Fruit fly (Drosophila melanogaster): Measurements from ENCODE around the gene CAH16.

CAH16 gene

DNA sequence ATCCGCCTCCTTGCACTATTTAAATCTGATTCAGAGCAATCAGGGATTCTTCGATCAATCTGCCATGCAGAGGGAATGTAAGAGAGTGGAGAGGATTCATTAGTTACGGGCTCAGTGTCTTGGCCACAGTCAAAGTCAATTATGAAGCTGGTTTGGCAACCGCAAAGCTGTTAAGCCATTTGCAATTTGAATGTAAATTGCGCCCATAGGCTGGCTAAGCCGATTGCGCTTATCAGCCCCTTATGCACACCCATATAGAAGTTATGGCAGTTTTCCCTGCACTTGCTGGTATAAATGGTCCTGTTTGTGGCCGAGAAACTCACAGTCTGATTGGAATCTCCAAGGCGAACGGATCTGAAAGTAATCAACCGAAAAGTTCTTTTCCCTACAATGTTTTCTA lies 2.3 kb downstream of the CAH16 start, which contains the start of gene CAH5:
TSS of gene CAH5 (plus strand) at position 301 of the 400 bp plus-strand sequence.
- TF ChIP-seq Ets21C (GFP tag; optimal IDR thresholded peaks at IDR 0.05) (no peak), Ets96B (tag; optimal IDR thresholded peaks at IDR 0.05) (no peak), CG8632 (GFP tag; optimal IDR thresholded peaks at IDR 0.05) (no peak), CG4318 (GFP tag; optimal IDR thresholded peaks at IDR 0.05) (no peak), ss (GFP tag; optimal IDR thresholded peaks at IDR 0.05) (no peak), eg (GFP tag; IDR thresholded peaks at IDR 0.05) (no peak), pdm3 (GFP tag; optimal IDR thresholded peaks at IDR 0.05) (no peak), Hr4 (GFP tag; optimal IDR thresholded peaks at IDR 0.05) (no peak)

dm6 chr3R:31263934-31264333 lies 3.9 kb downstream of the CAH16 start:
- TF ChIP-seq Ets96B (tag; optimal IDR thresholded peaks at IDR 0.05) = no peak
- no peak for TF ChIP-seq net (GFP tag; optimal IDR thresholded peaks at IDR 0.05)
- TF ChIP-seq Hr38 (GFP tag; optimal IDR thresholded peaks at IDR 0.05) = no peak
- no peak for TF ChIP-seq Hr39 (GFP tag; optimal IDR thresholded peaks at IDR 0.05)
- no peak for TF ChIP-seq dsx (GFP tag; optimal IDR thresholded peaks at IDR 0.05; ENCODE audit: poor library complexity, severe bottlenecking)
- no peak for TF ChIP-seq vri (GFP tag; optimal IDR thresholded peaks at IDR 0.05)
- TF ChIP-seq Sox15 (GFP tag; optimal IDR thresholded peaks at IDR 0.05) = no peak
- no peak for TF ChIP-seq fd59A (GFP tag; optimal IDR thresholded peaks at IDR 0.05)
- no peak for TF ChIP-seq CG16779 (tag; optimal IDR thresholded peaks at IDR 0.05)
- TF ChIP-seq svp (GFP tag) = no peak
- no peak for TF ChIP-seq Gug (GFP tag; IDR thresholded peaks at IDR 0.05)
- no peak for TF ChIP-seq OdsH (GFP tag; optimal IDR thresholded peaks at IDR 0.05)
- TF ChIP-seq CG3032 (tag; optimal IDR thresholded peaks at IDR 0.05) = no peak
- TF ChIP-seq CG7368 (GFP tag; optimal IDR thresholded peaks at IDR 0.05) = no peak

DNA sequence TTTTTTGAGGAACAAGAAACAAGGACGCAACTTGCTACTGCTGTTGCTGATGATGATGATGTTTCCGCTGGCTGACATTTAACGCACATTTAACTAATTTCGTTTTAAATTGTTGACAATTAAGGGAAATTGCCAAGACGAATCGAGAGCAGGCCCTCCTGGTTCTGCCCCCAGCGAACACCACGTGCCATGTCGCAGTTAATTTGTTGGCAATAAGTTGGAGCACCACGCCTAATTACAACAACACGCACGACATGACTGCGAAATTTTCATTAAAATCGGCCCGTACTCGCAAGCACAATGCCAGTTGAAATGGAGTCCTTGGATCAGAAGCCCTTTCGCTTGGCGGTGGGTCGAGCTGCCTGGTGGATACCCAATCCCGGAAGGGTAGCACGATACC lies 5.4 kb downstream of the CAH16 start, which contains the start of gene ppk24:
TSS of gene ppk24 (plus strand) at position 301 of the 400 bp plus-strand sequence.
- TF ChIP-seq Blimp-1 (GFP tag; optimal IDR thresholded peaks at IDR 0.05) = no peak
- no peak for TF ChIP-seq Met (GFP tag; optimal IDR thresholded peaks at IDR 0.05)
- TF ChIP-seq net (GFP tag; optimal IDR thresholded peaks at IDR 0.05) = no peak
- TF ChIP-seq CG7368 (GFP tag; optimal IDR thresholded peaks at IDR 0.05) = no peak
- no peak for TF ChIP-seq CG11294 (GFP tag; IDR thresholded peaks at IDR 0.05)
- TF ChIP-seq Smox (GFP tag; optimal IDR thresholded peaks at IDR 0.05) = no peak

DNA sequence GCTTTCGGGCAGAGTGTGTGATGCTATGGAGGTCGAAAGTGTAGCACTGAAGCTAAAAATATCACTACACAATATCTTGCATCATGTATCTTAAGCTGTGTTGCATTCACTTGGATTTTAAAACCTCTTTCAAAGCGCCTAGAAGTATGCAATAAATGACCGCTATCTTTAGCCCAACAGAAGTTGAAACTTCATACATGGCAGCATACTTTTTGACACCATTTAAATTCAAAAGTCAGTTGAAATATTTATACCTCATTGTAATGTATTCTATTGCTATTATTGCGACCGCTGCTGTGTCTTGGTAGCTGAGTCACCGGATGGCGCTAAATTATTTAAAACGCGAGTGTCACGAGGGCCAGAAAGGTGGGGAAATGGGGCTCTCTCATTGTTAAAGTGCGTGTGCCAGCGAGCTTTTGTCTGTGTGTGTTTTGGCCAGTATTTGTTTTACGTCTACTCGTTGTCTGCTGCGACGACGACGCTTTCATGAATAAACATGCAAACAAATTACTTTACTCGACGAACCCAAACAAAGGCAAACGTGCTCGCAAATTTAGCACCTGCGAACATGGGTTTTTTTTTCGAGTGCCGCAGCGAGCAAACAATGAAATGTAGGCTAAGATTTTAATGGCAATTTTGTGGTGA lies 10.9 kb downstream of the CAH16 start:
- TF ChIP-seq fkh (GFP tag; optimal IDR thresholded peaks at IDR 0.05) (peak; percentile 75), CG8632 (GFP tag; optimal IDR thresholded peaks at IDR 0.05) (no peak), Sox102F (GFP tag; optimal IDR thresholded peaks at IDR 0.05) (peak; percentile 7), CG32006 (GFP tag; optimal IDR thresholded peaks at IDR 0.05) (peak; percentile 37), svp (GFP tag) (peak; percentile 31), Met (GFP tag; optimal IDR thresholded peaks at IDR 0.05) (peak; percentile 9), achi (GFP tag; optimal IDR thresholded peaks at IDR 0.05) (peak; percentile 9), esn (GFP tag; optimal IDR thresholded peaks at IDR 0.05) (peak; percentile 19), CG15336 (GFP tag; IDR thresholded peaks at IDR 0.05) (peak; percentile 37), Eip75B (GFP tag; optimal IDR thresholded peaks at IDR 0.05) (peak; percentile 18), Eip78C (GFP tag) (peak; percentile 55), Hr39 (GFP tag; optimal IDR thresholded peaks at IDR 0.05) (no peak), Hr4 (GFP tag; optimal IDR thresholded peaks at IDR 0.05) (peak; percentile 23), CG6808 (GFP tag; optimal IDR thresholded peaks at IDR 0.05) (no peak), Blimp-1 (GFP tag; optimal IDR thresholded peaks at IDR 0.05) (no peak), Smox (GFP tag; optimal IDR thresholded peaks at IDR 0.05) (no peak), CG8119 (GFP tag; IDR thresholded peaks at IDR 0.05) (0 out of 3 replicates have a peak, but pooled peaks have one; percentile 19)
